Worm (Caenorhabditis elegans): Measurements from ENCODE around the gene F31B12.4.

- TF ChIP-seq mml-1 (tag; optimal IDR thresholded peaks at IDR 0.05) (no peak), mdl-1 (tag; optimal IDR thresholded peaks at IDR 0.05) (peak; percentile 91), elt-3 (tag; optimal IDR thresholded peaks at IDR 0.05) (peak in 2 of 3 experiments; percentile 68 to 85), elt-1 (tag; optimal IDR thresholded peaks at IDR 0.05) (peak; percentile 95), ceh-16 (tag; optimal IDR thresholded peaks at IDR 0.05) (peak; percentile 59), aly-2 (tag; optimal IDR thresholded peaks at IDR 0.05) (no peak), fos-1 (tag; optimal IDR thresholded peaks at IDR 0.05) (peak; percentile 74), nhr-11 (tag; optimal IDR thresholded peaks at IDR 0.05) (peak; percentile 89), pqm-1 (tag; optimal IDR thresholded peaks at IDR 0.05) (peak; percentile 92), ama-1 (optimal IDR thresholded peaks at IDR 0.05) (peak; percentile 43)
These were observed 38.4 kb upstream of the F31B12.4 start for ce11 chrX:10766123-10766622.

All from whole organism, L3 larva.